Worm (Caenorhabditis elegans) whole organism, midembryonic: ENCODE measurements around the gene fbxa-172.

Experiments
- T22C8.4 ChIP-seq: fragments of 200-800 bp; sonication (Bioruptor generic); IDR thresholded peaks from 2 replicates; pipeline ENCODE4 v1.3.6; 2022; ENCODE audit warnings: missing genetic modification characterization, missing compliant biosample characterization
- cog-1 ChIP-seq: sonication (generic microtip); optimal IDR thresholded peaks from 2 replicates; lab custom pipeline; 2016; ENCODE audit warnings: missing genetic modification characterization, missing compliant biosample characterization
- flt-1 ChIP-seq: fragments of 200-800 bp; sonication (Bioruptor generic); IDR thresholded peaks from 2 replicates; pipeline ENCODE4 v1.3.6; 2022; ENCODE audit warnings: missing genetic modification characterization, missing compliant biosample characterization
- klf-2 ChIP-seq: fragments of 200-800 bp; sonication (Bioruptor generic); conservative IDR thresholded peaks from 2 replicates; pipeline ENCODE4 v1.3.6; 2022; ENCODE audit warnings: missing genetic modification reagents, missing genetic modification characterization, missing compliant biosample characterization
- med-1 ChIP-seq: sonication (generic microtip); optimal IDR thresholded peaks from 2 replicates; lab custom pipeline; 2017; ENCODE audit warnings: missing genetic modification characterization, mild to moderate bottlenecking, missing compliant biosample characterization, antibody characterized with exemption, missing genetic modification reagents; ENCODE audit not compliant: insufficient read depth
- ref-1 ChIP-seq: fragments of 200-800 bp; sonication (Bioruptor generic); conservative IDR thresholded peaks from 2 replicates; pipeline ENCODE4 v1.3.6; 2022; ENCODE audit warnings: missing genetic modification reagents, missing genetic modification characterization, missing compliant biosample characterization
- tab-1 ChIP-seq: fragments of 200-800 bp; sonication (Bioruptor generic); IDR thresholded peaks from 2 replicates; pipeline ENCODE4 v1.3.6; 2022; ENCODE audit warnings: missing genetic modification characterization, missing compliant biosample characterization
- ztf-23 ChIP-seq: fragments of 200-800 bp; sonication (Bioruptor generic); IDR thresholded peaks from 2 replicates; pipeline ENCODE4 v1.3.6; 2022; ENCODE audit warnings: missing genetic modification reagents, missing genetic modification characterization, missing compliant biosample characterization
- ztf-29 ChIP-seq: fragments of 200-800 bp; sonication (Bioruptor generic); IDR thresholded peaks from 2 replicates; pipeline ENCODE4 v1.3.6; 2022; ENCODE audit warnings: missing genetic modification reagents, missing genetic modification characterization, missing compliant biosample characterization

fbxa-172 gene

DNA sequence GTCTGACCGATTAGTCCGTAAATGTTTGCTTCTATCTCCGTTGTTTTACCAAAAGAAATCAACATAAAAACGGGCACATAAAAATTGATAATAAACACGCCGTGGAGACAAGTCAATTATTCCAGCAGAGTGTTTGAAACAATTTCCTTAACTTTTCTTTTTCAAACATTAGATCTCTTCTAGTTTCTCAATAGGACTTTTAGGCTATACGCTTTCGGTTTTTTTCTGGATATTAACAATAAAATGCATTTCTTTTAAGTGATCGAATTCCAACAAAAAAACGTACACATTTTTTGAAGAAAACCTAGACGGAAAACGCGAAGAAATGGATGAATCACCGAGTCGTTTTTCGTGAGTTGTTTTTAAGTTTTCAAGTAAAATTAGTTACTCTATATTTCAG lies at the start of gene fbxa-172:
Gene fbxa-172, plus strand, starts transcription at position 301 of the 400 bp plus-strand sequence.
- TF ChIP-seq med-1 (GFP tag; lab: Kevin White, UChicago) (no peak), ztf-29 (GFP tag; lab: Robert Waterston, UW) (no peak), klf-2 (GFP tag; lab: Robert Waterston, UW) (no peak), flt-1 (GFP tag; lab: Robert Waterston, UW) (no peak), ref-1 (GFP tag; lab: Robert Waterston, UW) (no peak), ztf-23 (GFP tag; lab: Robert Waterston, UW) (no peak), cog-1 (tag; lab: Kevin White, UChicago) (no peak), T22C8.4 (no peak), tab-1 (GFP tag; lab: Robert Waterston, UW) (no peak)

ce11 chrV:17512763-17513162 lies 46.3 kb upstream of the fbxa-172 start:
- TF ChIP-seq ref-1 (GFP tag; lab: Robert Waterston, UW) (no peak), tab-1 (GFP tag; lab: Robert Waterston, UW) (0 out of 2 replicates have a peak, but pooled peaks have one; percentile 32)

ce11 chrV:17513831-17514230 lies 45.2 kb upstream of the fbxa-172 start:
- TF ChIP-seq T22C8.4 (no peak), ref-1 (GFP tag; lab: Robert Waterston, UW) (0 out of 2 replicates have a peak, but pooled peaks have one; percentile 10)

DNA sequence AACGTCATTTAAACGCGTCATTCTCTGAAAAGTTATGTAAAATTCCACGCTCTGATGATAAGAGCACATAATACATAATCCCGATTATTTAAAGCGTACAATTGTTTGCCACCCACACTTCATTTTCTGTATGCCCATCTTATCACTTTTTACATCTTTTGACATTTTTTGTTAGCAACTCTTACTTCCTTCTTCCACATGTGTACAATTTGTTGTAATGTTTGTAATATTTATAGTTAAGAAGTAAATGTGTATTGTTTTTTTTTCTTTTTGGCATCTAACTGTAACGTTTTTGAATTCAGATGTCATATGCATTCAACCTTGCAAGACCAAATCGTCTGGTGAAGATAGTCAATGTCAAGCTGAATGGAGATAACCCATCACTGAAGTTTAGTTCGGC lies 38.3 kb upstream of the fbxa-172 start, which contains the start of gene fbxa-136:
Gene fbxa-136, plus strand, starts transcription at position 301 of the 400 bp plus-strand sequence.
- TF ChIP-seq ref-1 (GFP tag; lab: Robert Waterston, UW) (no peak), klf-2 (GFP tag; lab: Robert Waterston, UW) (no peak), flt-1 (GFP tag; lab: Robert Waterston, UW) (no peak), tab-1 (GFP tag; lab: Robert Waterston, UW) (no peak), T22C8.4 (no peak), ztf-23 (GFP tag; lab: Robert Waterston, UW) (no peak), ztf-29 (GFP tag; lab: Robert Waterston, UW) (no peak), med-1 (GFP tag; lab: Kevin White, UChicago) (no peak), cog-1 (tag; lab: Kevin White, UChicago) (no peak)

DNA sequence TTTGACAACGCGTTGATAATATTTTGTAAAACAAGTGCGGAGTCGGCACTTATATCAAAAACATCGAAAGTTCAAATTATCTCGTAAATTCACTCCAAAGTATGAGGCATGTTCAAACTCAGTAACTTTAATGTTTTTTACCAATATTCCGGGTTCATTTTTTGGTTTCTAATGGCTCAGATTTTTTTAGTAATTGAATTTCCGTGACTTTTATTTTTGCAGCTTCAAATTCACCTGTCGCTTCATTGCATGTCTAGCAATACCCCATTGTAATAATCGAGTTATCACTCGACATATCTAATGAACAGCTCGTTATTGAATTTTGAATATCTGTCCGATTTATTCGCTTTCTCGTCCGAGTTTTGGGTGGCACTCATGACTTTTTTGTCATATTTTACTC lies 31.3 kb upstream of the fbxa-172 start, which contains the start of gene srz-90:
Gene srz-90, plus strand, starts transcription at position 301 of the 400 bp plus-strand sequence.
- no peak for TF ChIP-seq tab-1 (GFP tag; lab: Robert Waterston, UW)
- TF ChIP-seq med-1 (GFP tag; lab: Kevin White, UChicago): no peak
- TF ChIP-seq ztf-29 (GFP tag; lab: Robert Waterston, UW): no peak
- no peak for TF ChIP-seq ref-1 (GFP tag; lab: Robert Waterston, UW)

- TF ChIP-seq cog-1 (tag; lab: Kevin White, UChicago) (no peak), T22C8.4 (no peak), tab-1 (GFP tag; lab: Robert Waterston, UW) (no peak), klf-2 (GFP tag; lab: Robert Waterston, UW) (no peak), ztf-29 (GFP tag; lab: Robert Waterston, UW) (no peak), ztf-23 (GFP tag; lab: Robert Waterston, UW) (no peak), flt-1 (GFP tag; lab: Robert Waterston, UW) (no peak)
Observed at ce11 chrV:17530486-17530885, 28.6 kb upstream of the fbxa-172 start, which contains the start of gene C18D4.12. Gene C18D4.12 (minus strand): TSS chrV:17530586.

DNA sequence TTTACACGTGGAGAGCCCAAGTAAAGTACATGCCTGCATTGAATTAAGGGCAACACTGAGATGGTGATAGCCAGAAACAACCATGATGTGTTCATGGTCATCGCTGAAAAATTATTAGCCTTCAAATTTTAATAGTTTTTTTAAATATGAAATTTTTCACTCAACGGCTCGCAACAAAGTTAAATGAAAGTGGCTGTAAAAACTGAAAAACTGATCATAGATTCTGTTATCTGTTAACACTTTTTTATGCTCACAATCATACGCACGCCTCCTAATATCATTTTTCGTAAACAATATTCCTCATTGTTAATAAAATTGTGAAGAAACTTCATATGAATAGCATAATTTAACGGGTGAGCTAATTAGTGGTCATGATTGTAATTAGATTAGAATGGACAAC lies 27.6 kb upstream of the fbxa-172 start, which contains the start of gene C18D4.4:
Gene C18D4.4, minus strand, starts transcription at position 101 of the 400 bp plus-strand sequence.
- TF ChIP-seq ztf-29 (GFP tag; lab: Robert Waterston, UW): no peak
- no peak for TF ChIP-seq med-1 (GFP tag; lab: Kevin White, UChicago)
- no peak for TF ChIP-seq ref-1 (GFP tag; lab: Robert Waterston, UW)
- no peak for TF ChIP-seq flt-1 (GFP tag; lab: Robert Waterston, UW)
- TF ChIP-seq ztf-23 (GFP tag; lab: Robert Waterston, UW): no peak
- no peak for TF ChIP-seq tab-1 (GFP tag; lab: Robert Waterston, UW)
- no peak for TF ChIP-seq cog-1 (tag; lab: Kevin White, UChicago)
- TF ChIP-seq klf-2 (GFP tag; lab: Robert Waterston, UW): no peak
- no peak for TF ChIP-seq T22C8.4

- TF ChIP-seq klf-2 (GFP tag; lab: Robert Waterston, UW): no peak
- no peak for TF ChIP-seq ztf-29 (GFP tag; lab: Robert Waterston, UW)
- no peak for TF ChIP-seq cog-1 (tag; lab: Kevin White, UChicago)
- no peak for TF ChIP-seq med-1 (GFP tag; lab: Kevin White, UChicago)
- TF ChIP-seq tab-1 (GFP tag; lab: Robert Waterston, UW): no peak
Observed at ce11 chrV:17532686-17533085, 26.4 kb upstream of the fbxa-172 start, which contains the start of gene C18D4.3. Gene C18D4.3 (minus strand): TSS chrV:17532786.

DNA sequence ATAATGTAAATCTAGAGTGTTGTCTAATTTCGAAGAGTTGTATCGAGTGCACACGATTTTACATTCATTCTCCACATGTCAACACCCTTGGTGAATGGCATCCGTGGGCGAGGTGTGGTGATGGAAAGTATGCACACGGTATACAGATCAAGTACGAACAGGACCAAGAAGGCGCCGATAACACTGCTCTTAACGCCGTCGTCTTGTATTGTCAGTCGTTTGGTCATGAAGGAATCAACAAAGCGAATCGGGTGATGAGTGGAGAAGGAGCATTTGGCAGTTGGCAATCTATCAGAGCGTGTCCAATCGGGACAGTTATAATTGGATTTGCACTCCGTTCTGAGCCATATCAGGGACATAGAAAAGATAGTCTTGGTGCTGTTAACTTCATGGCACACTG lies 25.8 kb upstream of the fbxa-172 start:
- no peak for TF ChIP-seq ref-1 (GFP tag; lab: Robert Waterston, UW)
- TF ChIP-seq ztf-29 (GFP tag; lab: Robert Waterston, UW): no peak
- no peak for TF ChIP-seq med-1 (GFP tag; lab: Kevin White, UChicago)
- no peak for TF ChIP-seq T22C8.4
- no peak for TF ChIP-seq cog-1 (tag; lab: Kevin White, UChicago)
- TF ChIP-seq ztf-23 (GFP tag; lab: Robert Waterston, UW): no peak
- TF ChIP-seq tab-1 (GFP tag; lab: Robert Waterston, UW): no peak
- TF ChIP-seq klf-2 (GFP tag; lab: Robert Waterston, UW): no peak
